Worm (Caenorhabditis elegans) whole organism, young adult: ENCODE data around the gene ptr-8.

Experiments used
- K11D2.4 ChIP-seq: fragments of 200-800 bp; sonication (Bioruptor generic); IDR thresholded peaks from 2 replicates; pipeline ENCODE4 v1.3.6; 2022; ENCODE audit warnings: missing genetic modification reagents, missing genetic modification characterization, missing compliant biosample characterization
- K12H6.12 ChIP-seq: fragments of 200-800 bp; sonication (Bioruptor generic); optimal IDR thresholded peaks from 2 replicates; lab custom pipeline; 2018; ENCODE audit warnings: mild to moderate bottlenecking, missing genetic modification characterization, missing compliant biosample characterization
- ZK185.1 ChIP-seq: sonication (generic microtip); optimal IDR thresholded peaks from 2 replicates; lab custom pipeline; 2016; ENCODE audit warnings: mild to moderate bottlenecking, missing genetic modification characterization, missing compliant biosample characterization; ENCODE audit not compliant: poor library complexity, severe bottlenecking
- ama-1 ChIP-seq, 3 experiments: fragments of 150-350 bp in 1 of 3; sonication (generic microtip) in 2 of 3; optimal IDR thresholded peaks; 2 replicates each; lab custom pipeline; 2014 to 2018; ENCODE audit warnings: missing biosample characterization in 2 of 3, missing genetic modification characterization in 2 of 3, missing genetic modification reagents in 2 of 3
- attf-6 ChIP-seq: fragments of 200-800 bp; sonication (Bioruptor generic); IDR thresholded peaks from 2 replicates; pipeline ENCODE4 v1.3.6; 2022; ENCODE audit warnings: missing genetic modification reagents, missing genetic modification characterization, missing compliant biosample characterization
- ceh-27 ChIP-seq: fragments of 200-800 bp; sonication (Bioruptor generic); optimal IDR thresholded peaks from 2 replicates; lab custom pipeline; 2018; ENCODE audit warnings: mild to moderate bottlenecking, missing genetic modification characterization, moderate library complexity, missing compliant biosample characterization
- hmg-1.2 ChIP-seq: fragments of 200-800 bp; sonication (Bioruptor generic); IDR thresholded peaks from 2 replicates; pipeline ENCODE4 v1.3.6; 2022; ENCODE audit warnings: missing genetic modification reagents, missing genetic modification characterization, missing compliant biosample characterization
- madf-8 ChIP-seq: fragments of 200-800 bp; sonication (Bioruptor generic); conservative IDR thresholded peaks from 2 replicates; pipeline ENCODE4 v1.3.6; 2022; ENCODE audit warnings: missing genetic modification reagents, missing genetic modification characterization, missing compliant biosample characterization
- rec-8 ChIP-seq, 2 experiments: sonication (generic microtip); optimal IDR thresholded peaks; 2 replicates each; lab custom pipeline; 2016; ENCODE audit warnings: mild to moderate bottlenecking in 2 of 2, missing genetic modification characterization in 2 of 2, missing genetic modification reagents in 2 of 2, missing genotype in 2 of 2, missing biosample characterization in 1 of 2, missing compliant biosample characterization in 1 of 2, moderate library complexity in 1 of 2
- snpc-1.1 ChIP-seq: sonication (generic microtip); optimal IDR thresholded peaks from 2 replicates; lab custom pipeline; 2017; ENCODE audit warnings: missing genetic modification characterization, mild to moderate bottlenecking, missing compliant biosample characterization, antibody characterized with exemption, moderate library complexity, missing genotype, missing genetic modification reagents; ENCODE audit not compliant: insufficient read depth
- snpc-4 ChIP-seq, 5 experiments: fragments of 150-350 bp in 1 of 5; sonication (generic microtip) in 4 of 5; optimal IDR thresholded peaks; 2 replicates each; lab custom pipeline; 2014 to 2018; ENCODE audit warnings: missing genetic modification characterization in 5 of 5, missing biosample characterization in 3 of 5, antibody characterized with exemption in 2 of 5, mild to moderate bottlenecking in 2 of 5, missing compliant biosample characterization in 2 of 5, missing genotype in 2 of 5, moderate library complexity in 2 of 5, missing genetic modification reagents in 1 of 5
- unc-62 ChIP-seq: fragments of 150-350 bp; optimal IDR thresholded peaks from 2 replicates; lab custom pipeline; 2014; ENCODE audit warnings: missing biosample characterization, missing genetic modification reagents, missing genetic modification characterization

ce11 chrII:10918293-10918756 lies 29.2 kb downstream of the ptr-8 start, which contains the start of gene tba-4:
- TF ChIP-seq K12H6.12 = no peak
- TF ChIP-seq rec-8 (tag; optimal IDR thresholded peaks at IDR 0.05; lab: Kevin White, UChicago) = no peak
- TF ChIP-seq attf-6 = no peak
- TF ChIP-seq snpc-1.1 = no peak
- no peak for TF ChIP-seq unc-62 (GFP tag; lab: Kevin White, UChicago)
- no peak for TF ChIP-seq madf-8 (GFP tag; lab: Robert Waterston, UW)
- TF ChIP-seq ceh-27 (GFP tag; lab: Kevin White, UChicago) = no peak
- TF ChIP-seq ZK185.1 = no peak
- no peak for TF ChIP-seq snpc-4 (GFP tag; optimal IDR thresholded peaks at IDR 0.05; lab: Kevin White, UChicago)
- no peak for TF ChIP-seq snpc-4 (tag; optimal IDR thresholded peaks at IDR 0.05; lab: Kevin White, UChicago)
- TF ChIP-seq hmg-1.2 = no peak; the same call in 1 of the 2 replicates
- TF ChIP-seq ama-1 (optimal IDR thresholded peaks at IDR 0.05; lab: Kevin White, UChicago) = no peak
- no peak for TF ChIP-seq ama-1 (GFP tag; optimal IDR thresholded peaks at IDR 0.05; lab: Kevin White, UChicago)
- TF ChIP-seq K11D2.4 (GFP tag; lab: Robert Waterston, UW) = no peak
